Fruit fly (Drosophila melanogaster): ENCODE data around the gene CG12725.

dm6 chrX:13406293-13406692 is 3.6 kb upstream of the CG12725 start:
- no peak for TF ChIP-seq Mio (GFP tag; optimal IDR thresholded peaks at IDR 0.05)
- TF ChIP-seq woc (GFP tag; optimal IDR thresholded peaks at IDR 0.05) = no peak
- no peak for TF ChIP-seq Hr78 (GFP tag; optimal IDR thresholded peaks at IDR 0.05)
- TF ChIP-seq usp (GFP tag; optimal IDR thresholded peaks at IDR 0.05) = no peak
- TF ChIP-seq Myc (optimal IDR thresholded peaks at IDR 0.05) = no peak

Data from whole organism, wandering third instar larva.